Worm (Caenorhabditis elegans) whole organism, late embryonic: ENCODE results near the gene srp-7.

Experiments used
- K09A11.1 ChIP-seq: sonication (generic microtip); optimal IDR thresholded peaks from 2 replicates; lab custom pipeline; 2017; ENCODE audit warnings: antibody characterized with exemption, mild to moderate bottlenecking, missing genetic modification characterization, missing compliant biosample characterization; ENCODE audit not compliant: insufficient read depth
- dmd-4 ChIP-seq: sonication (generic microtip); optimal IDR thresholded peaks from 2 replicates; lab custom pipeline; 2016; ENCODE audit warnings: borderline replicate concordance, missing genetic modification characterization, missing compliant biosample characterization
- fkh-10 ChIP-seq: fragments of 150-350 bp; optimal IDR thresholded peaks from 2 replicates; lab custom pipeline; 2014; ENCODE audit warnings: missing biosample characterization, missing genetic modification reagents, missing genetic modification characterization
- hlh-8 ChIP-seq: sonication (generic microtip); optimal IDR thresholded peaks from 2 replicates; lab custom pipeline; 2016; ENCODE audit warnings: missing genotype, missing genetic modification characterization, missing compliant biosample characterization
- sox-2 ChIP-seq: fragments of 200-800 bp; sonication (Bioruptor generic); IDR thresholded peaks from 2 replicates; pipeline ENCODE4 v1.3.6; 2022; ENCODE audit warnings: missing genetic modification reagents, missing genetic modification characterization, missing compliant biosample characterization
- tbx-7 ChIP-seq: sonication (generic microtip); optimal IDR thresholded peaks from 2 replicates; lab custom pipeline; 2016; ENCODE audit warnings: missing genotype, missing genetic modification characterization, missing compliant biosample characterization

- no peak for TF ChIP-seq tbx-7 (tag; lab: Kevin White, UChicago)
- no peak for TF ChIP-seq sox-2 (GFP tag; lab: Robert Waterston, UW)
- no peak for TF ChIP-seq K09A11.1 (tag; lab: Kevin White, UChicago)
- TF ChIP-seq dmd-4 (tag; lab: Kevin White, UChicago), result no peak
- TF ChIP-seq hlh-8 (tag; lab: Kevin White, UChicago), result no peak
- TF ChIP-seq fkh-10 (GFP tag; lab: Kevin White, UChicago), result no peak
Measured at ce11 chrV:8190430-8190829, 11.5 kb downstream of the srp-7 start, which contains the start of gene F20D6.1.
